Fruit fly (Drosophila melanogaster) whole organism, embryonic: Measurements from ENCODE around the gene CG5697.

ENCODE experiments used
- CG2116 ChIP-seq: fragments of 200-800 bp; sonication (Bioruptor generic); optimal IDR thresholded peaks from 3 replicates; lab custom pipeline; 2018; ENCODE audit warnings: missing biosample characterization, mild to moderate bottlenecking, missing genetic modification characterization
- grn ChIP-seq: fragments of 200-800 bp; sonication (Bioruptor generic); optimal IDR thresholded peaks from 3 replicates; lab custom pipeline; 2017; ENCODE audit warnings: missing biosample characterization, missing genetic modification characterization
- pita ChIP-seq: fragments of 200-800 bp; sonication (Bioruptor generic); optimal IDR thresholded peaks from 2 replicates; lab custom pipeline; 2017; ENCODE audit warnings: missing biosample characterization, mild to moderate bottlenecking, missing genetic modification characterization

dm6 chr3R:20984087-20984486 lies 31.7 kb upstream of the CG5697 start:
- TF ChIP-seq CG2116 (no peak), grn (GFP tag; lab: Kevin White, UChicago) (no peak), pita (no peak)
